Fruit fly (Drosophila melanogaster): ENCODE measurements around the gene CG33695.

- no peak for TF ChIP-seq tj (GFP tag; optimal IDR thresholded peaks at IDR 0.05)
- no peak for TF ChIP-seq CG1620 (GFP tag; optimal IDR thresholded peaks at IDR 0.05)
- no peak for TF ChIP-seq kay (GFP tag; ENCODE audit: borderline replicate concordance)
- no peak for TF ChIP-seq CG5204 (GFP tag; optimal IDR thresholded peaks at IDR 0.05)
- no peak for TF ChIP-seq CG7101 (tag; optimal IDR thresholded peaks at IDR 0.05)
- no peak for TF ChIP-seq cnc (optimal IDR thresholded peaks at IDR 0.05)
- TF ChIP-seq Crg-1 (GFP tag; optimal IDR thresholded peaks at IDR 0.05), result no peak
- no peak for TF ChIP-seq Mnt (GFP tag; optimal IDR thresholded peaks at IDR 0.05)
- TF ChIP-seq CG14711 (tag; optimal IDR thresholded peaks at IDR 0.05), result no peak
These were observed 48.8 kb upstream of the CG33695 start for dm6 chr2L:11228909-11229574.
